Worm (Caenorhabditis elegans): Measurements from ENCODE around the gene C16D2.1.

DNA sequence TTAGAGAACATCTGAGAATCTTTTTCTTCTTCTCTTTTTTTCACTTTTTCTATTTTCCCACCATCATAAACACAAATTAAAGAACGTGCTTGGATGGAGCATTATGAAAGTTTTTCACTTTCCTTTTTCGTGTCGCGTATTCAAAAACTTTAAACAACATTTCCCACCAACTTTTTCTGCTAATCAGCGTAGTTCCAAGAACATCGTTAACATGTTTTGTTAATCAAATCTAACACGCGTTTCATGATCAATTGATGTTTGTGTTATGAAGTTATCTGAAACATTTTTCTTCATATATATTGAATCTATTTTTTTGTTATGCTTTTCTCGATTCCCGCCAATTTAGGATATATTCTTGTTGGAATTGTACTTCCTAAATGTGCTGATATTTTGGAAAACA, 15.8 kb upstream of the C16D2.1 start:
- TF ChIP-seq odd-2 (tag; optimal IDR thresholded peaks at IDR 0.05) (no peak), ceh-48 (tag; optimal IDR thresholded peaks at IDR 0.05) (no peak), ceh-30 (tag; optimal IDR thresholded peaks at IDR 0.05) (no peak), pag-3 (tag; optimal IDR thresholded peaks at IDR 0.05; ENCODE audit: borderline replicate concordance) (no peak), tbx-2 (tag; optimal IDR thresholded peaks at IDR 0.05) (no peak), T23F11.4 (GFP tag; optimal IDR thresholded peaks at IDR 0.05) (no peak), unc-86 (tag; optimal IDR thresholded peaks at IDR 0.05) (no peak), nhr-11 (tag; optimal IDR thresholded peaks at IDR 0.05) (no peak), gmeb-2 (tag; optimal IDR thresholded peaks at IDR 0.05) (no peak)

All from whole organism, late embryonic.